Worm (Caenorhabditis elegans): ENCODE measurements around the gene cyn-11.

The cyn-11 gene

DNA sequence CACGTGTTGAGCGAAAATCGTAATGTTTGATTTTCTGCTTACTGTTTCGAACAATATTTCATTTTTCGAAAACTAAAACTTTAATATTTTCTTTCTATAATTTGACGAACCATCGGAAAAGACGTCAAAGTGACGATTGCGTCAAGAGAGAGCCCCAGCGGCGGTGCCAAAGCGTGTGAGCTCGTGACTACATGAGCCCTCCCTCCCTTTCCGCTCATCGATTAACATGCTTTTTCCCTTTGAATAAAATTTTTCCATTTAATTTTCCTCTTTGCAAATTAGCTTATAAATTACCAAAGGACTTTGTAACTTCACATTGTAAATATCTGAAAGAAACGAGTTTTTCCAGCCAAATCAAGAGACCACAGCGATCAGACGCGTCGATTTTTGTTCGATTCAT, 26.9 kb upstream of the cyn-11 start:
- TF ChIP-seq flt-1 (GFP tag; IDR thresholded peaks at IDR 0.05) (no peak), ztf-29 (GFP tag; IDR thresholded peaks at IDR 0.05) (no peak), ref-1 (GFP tag; conservative IDR thresholded peaks at IDR 0.05) (no peak), med-1 (GFP tag; optimal IDR thresholded peaks at IDR 0.05; ENCODE audit: insufficient read depth) (no peak), T22C8.4 (GFP tag; IDR thresholded peaks at IDR 0.05) (no peak), klf-2 (GFP tag; conservative IDR thresholded peaks at IDR 0.05) (no peak), cog-1 (tag; optimal IDR thresholded peaks at IDR 0.05) (no peak), tab-1 (GFP tag; IDR thresholded peaks at IDR 0.05) (no peak), ztf-23 (GFP tag; IDR thresholded peaks at IDR 0.05) (no peak)

DNA sequence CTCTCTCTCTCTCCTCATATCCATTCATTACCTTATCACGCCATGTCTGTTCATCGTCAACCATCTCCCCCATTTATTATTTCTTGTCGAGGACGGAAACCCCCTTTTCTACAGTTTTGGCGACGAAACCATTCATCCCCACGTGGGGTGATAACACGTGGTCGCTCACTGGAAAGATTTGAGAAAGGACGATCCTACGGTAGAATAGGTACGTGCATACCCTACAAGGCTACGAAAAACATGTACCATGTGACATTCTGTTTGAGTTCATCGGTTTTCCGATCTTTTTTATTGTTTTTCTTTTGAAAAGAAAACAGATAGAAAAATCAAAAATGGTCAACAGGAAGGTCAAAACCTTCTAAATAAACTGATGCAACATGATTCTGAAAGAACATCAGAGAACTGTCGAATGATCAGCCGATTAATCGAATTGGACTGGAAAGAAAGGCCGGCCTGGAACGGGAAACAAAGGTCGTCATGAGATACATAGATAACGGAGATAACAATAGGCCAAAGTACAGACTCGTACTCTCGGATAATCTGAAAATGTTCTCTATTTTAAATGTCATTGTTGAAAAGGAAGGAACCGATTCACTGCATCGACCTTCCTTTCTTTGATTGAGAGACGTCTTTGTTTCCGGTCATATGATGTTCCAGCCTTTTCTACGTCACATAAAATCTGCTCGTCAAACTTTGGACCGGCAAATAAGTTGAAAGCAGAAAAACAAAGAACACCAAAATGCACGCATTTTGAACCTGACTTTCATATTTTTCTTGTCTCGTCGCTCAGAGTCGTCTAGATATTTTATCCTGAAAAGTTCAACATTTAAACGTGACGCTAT, 26.1 kb upstream of the cyn-11 start:
- TF ChIP-seq tab-1 (GFP tag; IDR thresholded peaks at IDR 0.05) (no peak), flt-1 (GFP tag; IDR thresholded peaks at IDR 0.05) (no peak), klf-2 (GFP tag; conservative IDR thresholded peaks at IDR 0.05) (no peak), cog-1 (tag; optimal IDR thresholded peaks at IDR 0.05) (no peak), ref-1 (GFP tag; conservative IDR thresholded peaks at IDR 0.05) (no peak), ztf-23 (GFP tag; IDR thresholded peaks at IDR 0.05) (no peak), med-1 (GFP tag; optimal IDR thresholded peaks at IDR 0.05; ENCODE audit: insufficient read depth) (no peak), T22C8.4 (GFP tag; IDR thresholded peaks at IDR 0.05) (no peak), ztf-29 (GFP tag; IDR thresholded peaks at IDR 0.05) (no peak)

DNA sequence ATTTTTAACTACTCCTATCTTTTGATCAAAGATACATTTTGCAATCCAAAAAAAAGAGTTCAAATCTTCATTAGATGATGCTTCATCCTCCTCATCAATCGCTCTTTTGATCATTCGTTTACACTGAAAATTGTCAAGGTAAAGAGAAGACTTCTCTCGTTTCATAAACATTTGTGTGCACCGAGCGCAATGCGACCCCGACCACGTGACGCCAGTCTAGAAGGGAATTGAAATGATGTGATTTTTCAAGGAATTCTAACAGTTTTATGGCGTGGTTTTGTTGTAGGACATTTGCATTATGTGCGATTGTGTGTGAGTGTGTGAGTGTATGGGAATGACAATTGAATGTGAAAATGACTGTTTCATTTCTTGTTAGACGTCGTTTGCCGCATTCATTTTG, 25.2 kb upstream of the cyn-11 start:
- TF ChIP-seq med-1 (GFP tag; optimal IDR thresholded peaks at IDR 0.05; ENCODE audit: insufficient read depth) = no peak
- no peak for TF ChIP-seq ztf-23 (GFP tag; IDR thresholded peaks at IDR 0.05)
- no peak for TF ChIP-seq klf-2 (GFP tag; conservative IDR thresholded peaks at IDR 0.05)
- no peak for TF ChIP-seq ztf-29 (GFP tag; IDR thresholded peaks at IDR 0.05)
- no peak for TF ChIP-seq T22C8.4 (GFP tag; IDR thresholded peaks at IDR 0.05)
- TF ChIP-seq cog-1 (tag; optimal IDR thresholded peaks at IDR 0.05) = no peak
- no peak for TF ChIP-seq ref-1 (GFP tag; conservative IDR thresholded peaks at IDR 0.05)

DNA sequence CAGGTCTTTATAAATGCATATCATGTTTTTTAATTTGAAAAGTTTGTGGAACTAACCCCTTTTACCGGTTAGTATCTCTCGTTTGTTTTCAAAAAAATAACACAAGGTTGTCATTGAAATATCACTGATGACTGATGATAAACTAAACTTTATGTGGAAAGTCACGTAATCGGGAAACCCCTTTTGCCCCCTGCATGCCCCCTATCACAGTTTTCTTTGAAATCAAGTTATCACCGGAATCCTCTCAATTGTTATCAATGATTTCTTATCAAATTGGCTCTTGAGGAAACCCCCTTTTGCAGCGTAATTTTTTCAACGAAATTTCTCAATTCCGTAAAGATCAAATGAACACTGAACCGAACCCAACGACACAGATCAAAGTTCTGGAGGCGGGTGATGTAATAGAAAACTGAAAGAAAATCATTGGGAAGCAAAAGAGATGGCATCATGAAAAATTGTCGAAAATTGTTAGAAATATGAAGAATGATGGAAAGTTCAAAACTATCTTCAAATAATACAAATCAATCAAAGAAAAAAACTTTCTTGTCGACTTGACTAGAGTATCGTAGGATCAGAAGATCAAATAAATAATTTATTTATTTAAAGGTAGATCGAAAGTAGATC, 24.4 kb upstream of the cyn-11 start:
- no peak for TF ChIP-seq flt-1 (GFP tag; IDR thresholded peaks at IDR 0.05)
- TF ChIP-seq ztf-23 (GFP tag; IDR thresholded peaks at IDR 0.05) = no peak
- no peak for TF ChIP-seq ztf-29 (GFP tag; IDR thresholded peaks at IDR 0.05)
- no peak for TF ChIP-seq T22C8.4 (GFP tag; IDR thresholded peaks at IDR 0.05)
- no peak for TF ChIP-seq med-1 (GFP tag; optimal IDR thresholded peaks at IDR 0.05; ENCODE audit: insufficient read depth)
- TF ChIP-seq klf-2 (GFP tag; conservative IDR thresholded peaks at IDR 0.05) = no peak
- TF ChIP-seq ref-1 (GFP tag; conservative IDR thresholded peaks at IDR 0.05) = no peak
- TF ChIP-seq tab-1 (GFP tag; IDR thresholded peaks at IDR 0.05) = no peak
- TF ChIP-seq cog-1 (tag; optimal IDR thresholded peaks at IDR 0.05) = no peak

DNA sequence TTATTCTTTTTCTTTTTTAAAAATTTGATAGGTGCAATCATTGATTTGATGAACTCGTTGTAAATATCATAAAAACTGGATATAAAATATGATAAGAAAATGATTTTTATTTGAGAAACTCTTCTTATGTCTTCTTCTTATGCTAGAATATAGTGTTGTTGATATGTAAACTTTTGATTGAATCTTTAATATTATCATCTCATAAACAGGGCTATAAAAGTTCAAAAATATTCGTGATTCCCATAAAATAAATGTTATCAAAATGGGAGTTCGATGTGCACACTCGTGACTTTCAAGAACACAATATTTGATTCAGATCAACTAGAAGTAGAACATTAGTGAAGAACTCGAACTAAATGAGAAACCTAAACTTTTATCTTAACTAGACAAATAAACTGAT, 22.9 kb upstream of the cyn-11 start:
- TF ChIP-seq med-1 (GFP tag; optimal IDR thresholded peaks at IDR 0.05; ENCODE audit: insufficient read depth) = no peak
- no peak for TF ChIP-seq ztf-23 (GFP tag; IDR thresholded peaks at IDR 0.05)
- no peak for TF ChIP-seq flt-1 (GFP tag; IDR thresholded peaks at IDR 0.05)
- no peak for TF ChIP-seq T22C8.4 (GFP tag; IDR thresholded peaks at IDR 0.05)
- TF ChIP-seq ztf-29 (GFP tag; IDR thresholded peaks at IDR 0.05) = no peak
- TF ChIP-seq tab-1 (GFP tag; IDR thresholded peaks at IDR 0.05) = no peak
- no peak for TF ChIP-seq cog-1 (tag; optimal IDR thresholded peaks at IDR 0.05)
- no peak for TF ChIP-seq ref-1 (GFP tag; conservative IDR thresholded peaks at IDR 0.05)
- TF ChIP-seq klf-2 (GFP tag; conservative IDR thresholded peaks at IDR 0.05) = no peak

DNA sequence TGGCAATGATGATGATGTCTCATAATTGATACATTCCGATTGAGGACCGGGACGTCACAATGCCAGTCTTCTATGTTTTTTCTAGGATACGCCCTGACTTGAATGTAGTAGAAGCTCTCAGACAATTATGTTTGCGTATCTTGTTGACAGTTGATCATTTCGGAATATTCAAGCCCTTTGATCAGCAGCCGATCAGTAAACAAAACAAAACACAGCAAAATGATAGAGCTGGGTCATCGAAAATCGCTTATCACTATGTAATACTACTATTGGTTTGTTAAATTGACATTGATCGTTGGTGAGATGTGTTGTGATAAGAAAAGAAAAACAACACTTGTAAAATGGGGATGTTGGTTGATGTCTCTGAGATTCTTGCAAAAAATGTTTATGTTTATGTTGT, 22.2 kb upstream of the cyn-11 start:
- TF ChIP-seq tab-1 (GFP tag; IDR thresholded peaks at IDR 0.05) (no peak), ref-1 (GFP tag; conservative IDR thresholded peaks at IDR 0.05) (no peak), cog-1 (tag; optimal IDR thresholded peaks at IDR 0.05) (no peak), flt-1 (GFP tag; IDR thresholded peaks at IDR 0.05) (no peak), ztf-23 (GFP tag; IDR thresholded peaks at IDR 0.05) (no peak), med-1 (GFP tag; optimal IDR thresholded peaks at IDR 0.05; ENCODE audit: insufficient read depth) (no peak), T22C8.4 (GFP tag; IDR thresholded peaks at IDR 0.05) (no peak)

DNA sequence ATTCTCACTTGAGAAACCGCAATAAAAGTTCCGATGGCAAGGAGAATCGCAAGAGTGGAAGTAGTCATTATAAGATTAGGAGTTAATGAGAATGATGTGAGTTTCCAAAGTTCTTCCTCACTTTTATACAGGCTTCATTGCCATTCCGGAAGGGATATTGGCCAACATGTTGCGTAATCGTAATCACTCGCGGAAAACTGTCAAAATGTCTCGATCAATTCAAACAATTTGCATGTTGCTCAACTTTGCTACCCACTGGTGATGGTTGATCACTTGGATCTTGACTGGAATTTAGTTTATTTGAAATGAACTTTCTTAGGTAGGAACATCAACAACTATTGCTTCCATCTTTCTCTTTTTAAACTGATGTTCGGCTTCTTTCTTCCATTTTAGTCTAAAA, 21.4 kb upstream of the cyn-11 start, which contains the start of gene idpb-4:
TSS of gene idpb-4 (minus strand) at position 101 of the 400 bp plus-strand sequence.
- TF ChIP-seq tab-1 (GFP tag; IDR thresholded peaks at IDR 0.05) (no peak), cog-1 (tag; optimal IDR thresholded peaks at IDR 0.05) (no peak), ref-1 (GFP tag; conservative IDR thresholded peaks at IDR 0.05) (no peak), ztf-29 (GFP tag; IDR thresholded peaks at IDR 0.05) (no peak), T22C8.4 (GFP tag; IDR thresholded peaks at IDR 0.05) (no peak), flt-1 (GFP tag; IDR thresholded peaks at IDR 0.05) (no peak), klf-2 (GFP tag; conservative IDR thresholded peaks at IDR 0.05) (no peak), med-1 (GFP tag; optimal IDR thresholded peaks at IDR 0.05; ENCODE audit: insufficient read depth) (no peak), ztf-23 (GFP tag; IDR thresholded peaks at IDR 0.05) (no peak)

DNA sequence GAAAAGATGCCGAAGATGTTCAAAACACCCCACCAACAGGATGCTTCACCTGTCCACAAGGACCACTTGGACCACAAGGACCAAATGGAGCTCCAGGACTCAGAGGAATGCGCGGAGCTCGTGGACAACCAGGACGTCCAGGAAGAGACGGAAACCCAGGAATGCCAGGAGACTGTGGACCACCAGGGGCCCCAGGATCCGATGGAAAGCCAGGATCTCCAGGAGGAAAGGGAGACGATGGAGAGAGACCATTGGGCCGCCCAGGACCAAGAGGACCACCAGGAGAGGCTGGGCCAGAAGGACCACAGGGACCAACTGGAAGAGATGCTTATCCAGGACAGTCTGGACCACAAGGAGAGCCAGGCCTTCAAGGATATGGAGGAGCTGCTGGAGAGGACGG, 17.5 kb upstream of the cyn-11 start:
- TF ChIP-seq tab-1 (GFP tag; IDR thresholded peaks at IDR 0.05) (no peak), ztf-29 (GFP tag; IDR thresholded peaks at IDR 0.05) (no peak), med-1 (GFP tag; optimal IDR thresholded peaks at IDR 0.05; ENCODE audit: insufficient read depth) (no peak), cog-1 (tag; optimal IDR thresholded peaks at IDR 0.05) (no peak), T22C8.4 (GFP tag; IDR thresholded peaks at IDR 0.05) (no peak), flt-1 (GFP tag; IDR thresholded peaks at IDR 0.05) (no peak), ref-1 (GFP tag; conservative IDR thresholded peaks at IDR 0.05) (no peak), klf-2 (GFP tag; conservative IDR thresholded peaks at IDR 0.05) (no peak), ztf-23 (GFP tag; IDR thresholded peaks at IDR 0.05) (no peak)

Data from whole organism, midembryonic.